Worm (Caenorhabditis elegans) whole organism, late embryonic: Measurements from ENCODE around the gene col-180.

Source experiments
- ahr-1 ChIP-seq: sonication (generic microtip); optimal IDR thresholded peaks from 2 replicates; lab custom pipeline; 2016; ENCODE audit warnings: missing genetic modification characterization, missing compliant biosample characterization
- ama-1 ChIP-seq: fragments of 150-350 bp; optimal IDR thresholded peaks from 2 replicates; lab custom pipeline; 2014
- ceh-24 ChIP-seq: sonication (generic microtip); optimal IDR thresholded peaks from 2 replicates; lab custom pipeline; 2016; ENCODE audit warnings: mild to moderate bottlenecking, missing genetic modification characterization, missing compliant biosample characterization
- ceh-30 ChIP-seq: fragments of 150-350 bp; optimal IDR thresholded peaks from 2 replicates; lab custom pipeline; 2014; ENCODE audit warnings: missing biosample characterization, missing genetic modification characterization
- ceh-31 ChIP-seq: sonication (generic microtip); optimal IDR thresholded peaks from 2 replicates; lab custom pipeline; 2016; ENCODE audit warnings: missing genetic modification characterization, missing compliant biosample characterization
- ceh-34 ChIP-seq: sonication (generic microtip); optimal IDR thresholded peaks from 2 replicates; lab custom pipeline; 2016; ENCODE audit warnings: mild to moderate bottlenecking, missing genetic modification characterization, missing compliant biosample characterization
- ceh-45 ChIP-seq: fragments of 200-800 bp; sonication (Bioruptor generic); IDR thresholded peaks from 2 replicates; pipeline ENCODE4 v1.3.6; 2022; ENCODE audit warnings: missing genetic modification reagents, missing genetic modification characterization, missing compliant biosample characterization
- ceh-48 ChIP-seq: sonication (generic microtip); optimal IDR thresholded peaks from 2 replicates; lab custom pipeline; 2016; ENCODE audit warnings: missing genetic modification characterization, inconsistent platforms, missing compliant biosample characterization
- ceh-6 ChIP-seq: fragments of 200-800 bp; sonication (Bioruptor generic); optimal IDR thresholded peaks from 2 replicates; lab custom pipeline; 2018; ENCODE audit warnings: mild to moderate bottlenecking, missing genetic modification characterization, missing compliant biosample characterization
- dve-1 ChIP-seq: sonication (generic microtip); optimal IDR thresholded peaks from 2 replicates; lab custom pipeline; 2017; ENCODE audit warnings: antibody characterized with exemption, mild to moderate bottlenecking, missing genetic modification characterization, missing compliant biosample characterization
- elt-2 ChIP-seq: sonication (generic microtip); optimal IDR thresholded peaks from 2 replicates; lab custom pipeline; 2016; ENCODE audit warnings: missing genetic modification reagents, missing genetic modification characterization, missing compliant biosample characterization
- elt-4 ChIP-seq: sonication (generic microtip); optimal IDR thresholded peaks from 2 replicates; lab custom pipeline; 2016; ENCODE audit warnings: missing genetic modification characterization, missing compliant biosample characterization
- ets-4 ChIP-seq: sonication (generic microtip); optimal IDR thresholded peaks from 2 replicates; lab custom pipeline; 2016; ENCODE audit warnings: missing genetic modification characterization, missing compliant biosample characterization
- eyg-1 ChIP-seq: sonication (generic microtip); optimal IDR thresholded peaks from 2 replicates; lab custom pipeline; 2016; ENCODE audit warnings: missing genotype, missing genetic modification characterization, missing compliant biosample characterization
- hlh-13 ChIP-seq: fragments of 200-800 bp; sonication (Bioruptor generic); optimal IDR thresholded peaks from 2 replicates; lab custom pipeline; 2018; ENCODE audit warnings: mild to moderate bottlenecking, missing genetic modification characterization, missing compliant biosample characterization
- hlh-8 ChIP-seq: sonication (generic microtip); optimal IDR thresholded peaks from 2 replicates; lab custom pipeline; 2016; ENCODE audit warnings: missing genotype, missing genetic modification characterization, missing compliant biosample characterization
- lim-6 ChIP-seq: sonication (generic microtip); optimal IDR thresholded peaks from 2 replicates; lab custom pipeline; 2016; ENCODE audit warnings: missing genetic modification characterization, missing compliant biosample characterization
- madf-2 ChIP-seq: sonication (generic microtip); optimal IDR thresholded peaks from 2 replicates; lab custom pipeline; 2017; ENCODE audit warnings: missing genetic modification characterization, missing compliant biosample characterization
- nfya-1 ChIP-seq: sonication (generic microtip); optimal IDR thresholded peaks from 2 replicates; lab custom pipeline; 2017; ENCODE audit warnings: missing genetic modification characterization, mild to moderate bottlenecking, missing compliant biosample characterization, antibody characterized with exemption, moderate library complexity
- nhr-11 ChIP-seq: fragments of 150-350 bp; optimal IDR thresholded peaks from 2 replicates; lab custom pipeline; 2014; ENCODE audit warnings: missing biosample characterization, missing genetic modification characterization
- npax-4 ChIP-seq: sonication (generic microtip); optimal IDR thresholded peaks from 2 replicates; lab custom pipeline; 2016; ENCODE audit warnings: missing genetic modification characterization, missing compliant biosample characterization
- odd-2 ChIP-seq: sonication (generic microtip); optimal IDR thresholded peaks from 2 replicates; lab custom pipeline; 2017; ENCODE audit warnings: antibody characterized with exemption, mild to moderate bottlenecking, missing genetic modification characterization, missing compliant biosample characterization
- pag-3 ChIP-seq: sonication (generic microtip); optimal IDR thresholded peaks from 2 replicates; lab custom pipeline; 2016; ENCODE audit warnings: missing compliant biosample characterization, missing genetic modification characterization, borderline replicate concordance
- pat-9 ChIP-seq: fragments of 200-800 bp; sonication (Bioruptor generic); optimal IDR thresholded peaks from 2 replicates; lab custom pipeline; 2018; ENCODE audit warnings: mild to moderate bottlenecking, missing genetic modification characterization, moderate library complexity, missing compliant biosample characterization
- pqm-1 ChIP-seq: sonication (generic microtip); optimal IDR thresholded peaks from 2 replicates; lab custom pipeline; 2016; ENCODE audit warnings: missing genetic modification characterization, missing compliant biosample characterization
- rnt-1 ChIP-seq: sonication (generic microtip); optimal IDR thresholded peaks from 2 replicates; lab custom pipeline; 2016; ENCODE audit warnings: missing genetic modification characterization, missing compliant biosample characterization
- tbx-2 ChIP-seq: sonication (generic microtip); optimal IDR thresholded peaks from 2 replicates; lab custom pipeline; 2016; ENCODE audit warnings: missing genetic modification characterization, missing compliant biosample characterization
- ttx-3 ChIP-seq: sonication (generic microtip); optimal IDR thresholded peaks from 2 replicates; lab custom pipeline; 2016; ENCODE audit warnings: missing genetic modification reagents, missing genetic modification characterization, missing compliant biosample characterization
- unc-42 ChIP-seq: sonication (generic microtip); optimal IDR thresholded peaks from 2 replicates; lab custom pipeline; 2016; ENCODE audit warnings: missing genotype, missing genetic modification characterization, missing compliant biosample characterization
- unc-55 ChIP-seq: sonication (generic microtip); optimal IDR thresholded peaks from 2 replicates; lab custom pipeline; 2017; ENCODE audit warnings: missing biosample characterization, missing genetic modification reagents, missing genetic modification characterization
- unc-86 ChIP-seq: sonication (generic microtip); optimal IDR thresholded peaks from 2 replicates; lab custom pipeline; 2016; ENCODE audit warnings: missing genetic modification characterization, missing compliant biosample characterization
- ztf-16 ChIP-seq: sonication (generic microtip); optimal IDR thresholded peaks from 2 replicates; lab custom pipeline; 2017; ENCODE audit warnings: missing genetic modification characterization, missing compliant biosample characterization

The col-180 gene

DNA sequence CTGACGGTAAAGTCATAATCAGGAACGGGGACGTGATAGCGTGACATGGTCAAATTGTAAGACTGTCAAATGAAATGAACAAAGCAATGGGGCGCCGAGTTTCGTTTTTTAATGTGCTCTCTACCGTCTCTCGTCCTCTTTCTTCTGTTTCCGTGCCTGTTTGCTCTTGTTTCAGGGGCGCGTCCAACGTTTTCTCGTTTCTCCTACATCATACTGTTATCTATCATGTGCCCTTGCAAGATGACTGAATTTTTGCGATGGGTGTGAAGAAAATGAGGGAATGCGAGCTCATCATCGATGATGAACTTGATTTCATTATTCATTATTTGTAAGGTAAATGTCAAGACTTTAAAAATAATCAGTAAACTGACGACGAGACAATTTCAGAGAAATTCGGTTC is 31.2 kb downstream of the col-180 start, which contains the start of gene T04F8.7:
TSS of gene T04F8.7 (minus strand) at position 130 of the 400 bp plus-strand sequence.
- TF ChIP-seq ceh-45 (GFP tag; lab: Robert Waterston, UW) (no peak), ttx-3 (no peak), ceh-24 (tag; lab: Kevin White, UChicago) (no peak), dve-1 (no peak), unc-42 (tag; lab: Kevin White, UChicago) (no peak), eyg-1 (no peak), npax-4 (tag; lab: Kevin White, UChicago) (no peak)

DNA sequence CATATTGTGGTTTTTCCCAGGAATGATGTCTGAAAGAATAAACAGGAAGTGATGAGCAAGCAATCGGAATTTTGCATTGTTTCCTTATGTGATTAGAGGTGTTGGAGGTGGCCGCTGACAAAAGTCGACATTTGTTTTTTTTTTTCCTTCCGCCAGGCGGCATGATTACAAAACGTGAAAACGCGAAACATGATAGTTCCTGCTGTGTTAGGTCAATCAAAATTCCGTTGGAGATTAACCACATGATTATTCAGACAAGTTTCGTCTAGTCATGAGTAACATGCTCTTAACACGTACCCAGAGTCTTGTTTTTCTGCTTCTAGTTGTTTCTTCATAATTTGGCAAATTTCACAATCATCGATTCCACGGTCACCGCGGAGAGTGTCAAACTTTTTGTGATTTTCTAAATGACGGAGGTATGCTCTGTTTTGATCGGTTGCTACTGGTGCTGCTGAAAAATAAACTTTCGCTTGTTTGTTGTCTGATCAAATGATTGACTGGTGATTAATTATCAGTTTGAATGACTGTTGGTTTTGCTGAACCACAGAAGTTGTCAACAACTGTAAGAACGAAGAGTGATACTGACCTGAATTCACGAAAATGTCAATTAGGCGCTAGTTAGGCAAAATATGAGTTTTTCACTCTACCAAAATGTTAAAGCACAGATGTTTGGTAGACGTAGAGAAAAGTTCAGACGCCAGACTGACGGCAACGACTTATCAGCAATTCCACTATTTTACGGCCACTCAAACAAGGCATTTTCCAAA is 32.7 kb downstream of the col-180 start:
- no peak for TF ChIP-seq pqm-1
- no peak for TF ChIP-seq ceh-30
- TF ChIP-seq hlh-8: no peak
- no peak for TF ChIP-seq ets-4 (tag; lab: Kevin White, UChicago)
- no peak for TF ChIP-seq nhr-11 (tag; lab: Kevin White, UChicago)
- TF ChIP-seq pag-3 (tag; lab: Kevin White, UChicago): no peak
- TF ChIP-seq ceh-24 (tag; lab: Kevin White, UChicago): no peak
- TF ChIP-seq hlh-13 (GFP tag; lab: Kevin White, UChicago): no peak
- no peak for TF ChIP-seq npax-4 (tag; lab: Kevin White, UChicago)
- no peak for TF ChIP-seq madf-2 (tag; lab: Kevin White, UChicago)
- TF ChIP-seq elt-2 (tag; lab: Kevin White, UChicago): no peak
- no peak for TF ChIP-seq pat-9
- TF ChIP-seq eyg-1: no peak
- TF ChIP-seq odd-2: no peak
- TF ChIP-seq unc-86 (tag; lab: Kevin White, UChicago): no peak
- no peak for TF ChIP-seq elt-4 (tag; lab: Kevin White, UChicago)
- TF ChIP-seq, all 69 proteins: peak for 0

ce11 chrX:11675573-11675972 is 36.5 kb downstream of the col-180 start:
- TF ChIP-seq ceh-31 (tag; lab: Kevin White, UChicago) (peak; percentile 21), pag-3 (tag; lab: Kevin White, UChicago) (no peak)

DNA sequence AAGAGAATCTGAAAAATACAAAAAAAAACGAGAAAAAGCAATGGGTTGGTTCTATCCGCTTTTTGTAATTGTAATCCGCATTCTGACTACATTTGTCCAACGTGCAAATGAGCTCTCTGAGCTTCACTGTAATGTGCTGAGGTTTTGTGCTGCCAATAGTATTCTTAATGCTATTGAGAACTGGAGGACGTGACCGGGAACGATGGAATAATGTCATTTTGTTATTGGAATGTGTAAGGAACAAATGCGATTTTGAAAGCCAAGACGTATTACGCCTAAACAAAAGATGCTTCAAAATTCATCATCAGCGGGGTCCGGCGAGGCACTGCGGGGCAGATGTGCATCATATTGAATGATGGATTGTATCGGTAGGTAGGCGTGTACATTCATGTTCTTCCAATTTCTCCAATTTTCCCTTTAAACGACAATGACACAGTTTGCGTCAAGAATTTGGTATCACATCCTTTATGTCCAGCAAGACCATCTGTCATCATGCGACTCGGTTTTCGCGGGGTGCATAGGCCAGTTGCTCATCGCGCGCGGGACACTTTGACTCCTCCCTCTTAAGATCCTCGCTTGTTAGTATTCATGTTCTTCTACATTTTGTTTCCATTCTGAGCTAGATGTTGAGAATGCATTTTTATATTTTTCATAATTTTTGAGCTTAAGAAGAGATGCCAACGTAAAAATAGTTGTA is 38.9 kb downstream of the col-180 start:
- peak; percentile 44 for TF ChIP-seq unc-42 (tag; lab: Kevin White, UChicago)
- no peak for TF ChIP-seq tbx-2

- TF ChIP-seq ama-1 (lab: Kevin White, UChicago): no peak
- TF ChIP-seq nfya-1 (tag; lab: Kevin White, UChicago): peak; percentile 61
- TF ChIP-seq ceh-34 (tag; lab: Kevin White, UChicago): peak; percentile 9
- peak; percentile 24 for TF ChIP-seq ceh-31 (tag; lab: Kevin White, UChicago)
- peak; percentile 62 for TF ChIP-seq unc-55 (GFP tag; lab: Kevin White, UChicago)
- peak; percentile 65 for TF ChIP-seq unc-42 (tag; lab: Kevin White, UChicago)
- TF ChIP-seq, all 69 proteins: peak for 5
Measured at ce11 chrX:11666545-11667177, 45.4 kb downstream of the col-180 start, which contains the start of gene noca-2. TSS of gene noca-2 (plus strand) at chrX:11667127.

ce11 chrX:11665522-11666017 is 46.5 kb downstream of the col-180 start:
- TF ChIP-seq ceh-24 (tag; lab: Kevin White, UChicago) (no peak), hlh-8 (no peak), ttx-3 (no peak), nfya-1 (tag; lab: Kevin White, UChicago) (no peak), ahr-1 (no peak), ztf-16 (tag; lab: Kevin White, UChicago) (no peak), unc-42 (tag; lab: Kevin White, UChicago) (no peak), rnt-1 (tag; lab: Kevin White, UChicago) (no peak), ceh-30 (no peak), ceh-6 (no peak), ceh-48 (no peak), lim-6 (tag; lab: Kevin White, UChicago) (no peak), eyg-1 (no peak), elt-2 (tag; lab: Kevin White, UChicago) (no peak)
